Fruit fly (Drosophila melanogaster) whole organism, embryonic: ENCODE measurements around the gene Ten-m.

ENCODE experiments used
- CG1602 ChIP-seq: fragments of 200-800 bp; sonication (Bioruptor generic); optimal IDR thresholded peaks from 3 replicates; lab custom pipeline; 2016; ENCODE audit warnings: missing biosample characterization, missing genetic modification characterization
- CG1603 ChIP-seq: fragments of 200-800 bp; sonication (Bioruptor generic); optimal IDR thresholded peaks from 2 replicates; lab custom pipeline; 2019; ENCODE audit warnings: missing biosample characterization, mild to moderate bottlenecking, missing genetic modification characterization, moderate library complexity
- Optix ChIP-seq: fragments of 200-800 bp; sonication (Bioruptor generic); IDR thresholded peaks from 3 replicates; pipeline ENCODE4 v1.3.6; 2022; ENCODE audit warnings: missing biosample characterization, missing genetic modification characterization
- fru ChIP-seq: fragments of >200 bp; optimal IDR thresholded peaks from 2 replicates; lab custom pipeline; 2017

- TF ChIP-seq CG1602 (GFP tag; lab: Kevin White, UChicago) = peak; percentile 95
- peak; percentile 53 for TF ChIP-seq Optix
- TF ChIP-seq fru (lab: Kevin White, UChicago) = no peak
- no peak for TF ChIP-seq CG1603 (tag; lab: Kevin White, UChicago)
These were observed 119.5 kb downstream of the Ten-m start, which contains the start of the genes Hem and IleRS for dm6 chr3L:22287994-22288766.
